Fruit fly (Drosophila melanogaster) whole organism, embryonic: Measurements from ENCODE around the gene CG8526.
A peak's percentile ranks its signal among the peaks of the same experiment; 100 is the strongest.

Source experiments
- CG11093 ChIP-seq: fragments of 200-800 bp; sonication (Bioruptor generic); IDR thresholded peaks from 3 replicates; pipeline ENCODE4 v1.3.6; 2022; ENCODE audit warnings: missing biosample characterization, missing genetic modification characterization
- CG11456 ChIP-seq: fragments of 200-800 bp; sonication (Bioruptor generic); IDR thresholded peaks from 3 replicates; pipeline ENCODE4 v1.3.6; 2022; ENCODE audit warnings: missing biosample characterization, missing genetic modification characterization
- CG12299 ChIP-seq: fragments of 200-800 bp; sonication (Bioruptor generic); optimal IDR thresholded peaks from 2 replicates; lab custom pipeline; 2018; ENCODE audit warnings: missing biosample characterization, mild to moderate bottlenecking, missing genetic modification characterization
- CG13287 ChIP-seq: fragments of 200-800 bp; sonication (Bioruptor generic); IDR thresholded peaks from 2 replicates; pipeline ENCODE4 v1.3.6; 2022; ENCODE audit warnings: missing biosample characterization, missing genetic modification characterization; ENCODE audit not compliant: partially characterized antibody
- CG13424 ChIP-seq: fragments of 200-800 bp; sonication (Bioruptor generic); optimal IDR thresholded peaks from 2 replicates; lab custom pipeline; 2019; ENCODE audit warnings: missing biosample characterization, mild to moderate bottlenecking, missing genetic modification characterization, moderate library complexity
- CG14710 ChIP-seq: fragments of 200-800 bp; sonication (Bioruptor generic); optimal IDR thresholded peaks from 3 replicates; lab custom pipeline; 2019; ENCODE audit warnings: missing biosample characterization, mild to moderate bottlenecking, missing genetic modification characterization, moderate library complexity
- CG15696 ChIP-seq: fragments of 200-800 bp; sonication (Bioruptor generic); optimal IDR thresholded peaks from 2 replicates; lab custom pipeline; 2019; ENCODE audit warnings: missing biosample characterization, mild to moderate bottlenecking, missing genetic modification characterization, moderate library complexity
- CG17568 ChIP-seq: fragments of 200-800 bp; sonication (Bioruptor generic); optimal IDR thresholded peaks from 2 replicates; lab custom pipeline; 2018; ENCODE audit warnings: missing biosample characterization, mild to moderate bottlenecking, missing genetic modification characterization, moderate library complexity
- CG2120 ChIP-seq: fragments of 200-800 bp; sonication (Bioruptor generic); optimal IDR thresholded peaks from 3 replicates; lab custom pipeline; 2016; ENCODE audit warnings: missing biosample characterization, missing genetic modification characterization
- CG2712 ChIP-seq: fragments of 200-800 bp; optimal IDR thresholded peaks from 3 replicates; lab custom pipeline; 2019; ENCODE audit warnings: missing biosample characterization, mild to moderate bottlenecking, missing genetic modification characterization, moderate library complexity
- CG31441 ChIP-seq: fragments of 200-800 bp; sonication (Bioruptor generic); IDR thresholded peaks from 2 replicates; pipeline ENCODE4 v1.3.6; 2022; ENCODE audit warnings: missing biosample characterization, missing genetic modification characterization
- CG4360 ChIP-seq: fragments of 200-800 bp; sonication (Bioruptor generic); IDR thresholded peaks from 2 replicates; pipeline ENCODE4 v1.3.6; 2022; ENCODE audit warnings: missing biosample characterization, missing genetic modification characterization
- CG6689 ChIP-seq: fragments of 200-800 bp; sonication (Bioruptor generic); IDR thresholded peaks from 2 replicates; pipeline ENCODE4 v1.3.6; 2022; ENCODE audit warnings: missing biosample characterization, missing genetic modification characterization
- CG7556 ChIP-seq: fragments of 200-800 bp; sonication (Bioruptor generic); optimal IDR thresholded peaks from 2 replicates; lab custom pipeline; 2017; ENCODE audit warnings: missing biosample characterization, mild to moderate bottlenecking, missing genetic modification characterization
- CG7839 ChIP-seq: fragments of 200-800 bp; sonication (Bioruptor generic); optimal IDR thresholded peaks from 3 replicates; lab custom pipeline; 2018; ENCODE audit warnings: missing biosample characterization, mild to moderate bottlenecking, missing genetic modification characterization, moderate library complexity
- CG8924 ChIP-seq: fragments of 200-800 bp; optimal IDR thresholded peaks from 3 replicates; lab custom pipeline; 2019; ENCODE audit warnings: missing biosample characterization, mild to moderate bottlenecking, missing genetic modification characterization, moderate library complexity
- CG9797 ChIP-seq: fragments of 200-800 bp; sonication (Bioruptor generic); optimal IDR thresholded peaks from 3 replicates; lab custom pipeline; 2018; ENCODE audit warnings: missing biosample characterization, mild to moderate bottlenecking, missing genetic modification characterization
- CG9876 ChIP-seq: fragments of 200-800 bp; sonication (Bioruptor generic); optimal IDR thresholded peaks from 2 replicates; lab custom pipeline; 2016; ENCODE audit warnings: missing biosample characterization, missing genetic modification characterization
- CTCF ChIP-seq: fragments of 200-800 bp; sonication (Bioruptor generic); optimal IDR thresholded peaks from 2 replicates; lab custom pipeline; 2017; ENCODE audit warnings: missing biosample characterization, mild to moderate bottlenecking, missing genetic modification characterization, moderate library complexity
- D19A ChIP-seq: fragments of 200-800 bp; optimal IDR thresholded peaks from 3 replicates; lab custom pipeline; 2019; ENCODE audit warnings: missing biosample characterization, mild to moderate bottlenecking, missing genetic modification characterization, moderate library complexity
- Dref ChIP-seq: fragments of 200-800 bp; sonication (Bioruptor generic); IDR thresholded peaks from 2 replicates; pipeline ENCODE4 v1.3.6; 2022; ENCODE audit warnings: missing biosample characterization, missing genetic modification characterization
- E2f2 ChIP-seq: fragments of 200-800 bp; sonication (Bioruptor generic); IDR thresholded peaks from 2 replicates; pipeline ENCODE4 v1.3.6; 2022; ENCODE audit warnings: missing biosample characterization, missing genetic modification characterization
- ERR ChIP-seq: fragments of 200-800 bp; sonication (Bioruptor generic); optimal IDR thresholded peaks from 2 replicates; lab custom pipeline; 2016; ENCODE audit warnings: missing biosample characterization, missing genetic modification characterization
- NFAT ChIP-seq: fragments of 200-800 bp; sonication (Bioruptor generic); IDR thresholded peaks from 2 replicates; pipeline ENCODE4 v1.3.6; 2022; ENCODE audit warnings: missing biosample characterization, missing genetic modification characterization
- Optix ChIP-seq: fragments of 200-800 bp; sonication (Bioruptor generic); IDR thresholded peaks from 3 replicates; pipeline ENCODE4 v1.3.6; 2022; ENCODE audit warnings: missing biosample characterization, missing genetic modification characterization
- Tbp ChIP-seq: fragments of >200 bp; optimal IDR thresholded peaks from 2 replicates; lab custom pipeline; 2018; ENCODE audit warnings: missing biosample characterization, missing genetic modification characterization
- Usf ChIP-seq: fragments of 200-800 bp; sonication (Bioruptor generic); optimal IDR thresholded peaks from 2 replicates; lab custom pipeline; 2017; ENCODE audit warnings: missing genotype, missing biosample characterization, missing genetic modification characterization
- Vsx1 ChIP-seq: fragments of 200-800 bp; sonication (Bioruptor generic); optimal IDR thresholded peaks from 2 replicates; lab custom pipeline; 2017; ENCODE audit warnings: missing biosample characterization, mild to moderate bottlenecking, missing genetic modification characterization, missing genetic modification reagents
- Xbp1 ChIP-seq: fragments of 200-800 bp; sonication (Bioruptor generic); optimal IDR thresholded peaks from 3 replicates; lab custom pipeline; 2016; ENCODE audit warnings: missing biosample characterization, mild to moderate bottlenecking, missing genetic modification characterization
- ato ChIP-seq: fragments of 200-800 bp; sonication (Bioruptor generic); IDR thresholded peaks from 2 replicates; pipeline ENCODE4 v1.3.6; 2022; ENCODE audit warnings: missing biosample characterization, missing genetic modification characterization; ENCODE audit not compliant: partially characterized antibody
- bbx ChIP-seq: fragments of 200-800 bp; sonication (Bioruptor generic); IDR thresholded peaks from 2 replicates; pipeline ENCODE4 v1.3.6; 2022; ENCODE audit warnings: missing biosample characterization, missing genetic modification characterization; ENCODE audit not compliant: partially characterized antibody
- bigmax ChIP-seq: fragments of 200-800 bp; sonication (Bioruptor generic); optimal IDR thresholded peaks from 2 replicates; lab custom pipeline; 2018; ENCODE audit warnings: missing biosample characterization, mild to moderate bottlenecking, missing genetic modification characterization
- cad ChIP-seq: fragments of >200 bp; optimal IDR thresholded peaks from 2 replicates; lab custom pipeline; 2017; ENCODE audit warnings: missing biosample characterization, missing genetic modification characterization
- chif ChIP-seq, 2 experiments: fragments of 200-800 bp; sonication (Bioruptor generic); optimal IDR thresholded peaks; 3 replicates each; lab custom pipeline; 2016; ENCODE audit warnings: missing biosample characterization in 2 of 2, missing genetic modification characterization in 2 of 2
- dmrt11E ChIP-seq: fragments of 200-800 bp; sonication (Bioruptor generic); optimal IDR thresholded peaks from 3 replicates; lab custom pipeline; 2018; ENCODE audit warnings: missing biosample characterization, mild to moderate bottlenecking, missing genetic modification characterization, moderate library complexity
- ewg ChIP-seq: fragments of 200-800 bp; sonication (Bioruptor generic); optimal IDR thresholded peaks from 3 replicates; lab custom pipeline; 2017; ENCODE audit warnings: mild to moderate bottlenecking, missing biosample characterization, missing genetic modification reagents, missing genetic modification characterization
- fd64A ChIP-seq: fragments of 200-800 bp; sonication (Bioruptor generic); optimal IDR thresholded peaks from 3 replicates; lab custom pipeline; 2018; ENCODE audit warnings: missing biosample characterization, mild to moderate bottlenecking, missing genetic modification characterization
- grn ChIP-seq: fragments of 200-800 bp; sonication (Bioruptor generic); optimal IDR thresholded peaks from 3 replicates; lab custom pipeline; 2017; ENCODE audit warnings: missing biosample characterization, missing genetic modification characterization
- hkb ChIP-seq, 2 experiments: fragments of 200-800 bp in 1 of 2; fragments of >200 bp in 1 of 2; sonication (Bioruptor generic) in 1 of 2; IDR thresholded peaks in 1 of 2; optimal IDR thresholded peaks in 1 of 2; 2 replicates each; pipeline versions ENCODE4 v1.3.6 to Lab custom; 2017 to 2022; ENCODE audit warnings: missing biosample characterization in 1 of 2, missing genetic modification characterization in 1 of 2
- inv ChIP-seq: fragments of 200-800 bp; sonication (Bioruptor generic); IDR thresholded peaks from 2 replicates; pipeline ENCODE4 v1.3.6; 2022; ENCODE audit warnings: missing biosample characterization, missing genetic modification characterization; ENCODE audit not compliant: partially characterized antibody
- lab ChIP-seq: fragments of 200-800 bp; sonication (Bioruptor generic); optimal IDR thresholded peaks from 3 replicates; lab custom pipeline; 2017; ENCODE audit warnings: missing biosample characterization, missing genetic modification characterization, mild to moderate bottlenecking, moderate library complexity, missing genetic modification reagents
- nmo ChIP-seq: fragments of 200-800 bp; sonication (Bioruptor generic); optimal IDR thresholded peaks from 2 replicates; lab custom pipeline; 2018; ENCODE audit warnings: missing biosample characterization, mild to moderate bottlenecking, missing genetic modification characterization, moderate library complexity
- phol ChIP-seq: fragments of 200-800 bp; sonication (Bioruptor generic); optimal IDR thresholded peaks from 3 replicates; lab custom pipeline; 2018; ENCODE audit warnings: missing biosample characterization, mild to moderate bottlenecking, missing genetic modification characterization, moderate library complexity
- rib ChIP-seq: fragments of 200-800 bp; sonication (Bioruptor generic); IDR thresholded peaks from 2 replicates; pipeline ENCODE4 v1.3.6; 2022; ENCODE audit warnings: missing biosample characterization, missing genetic modification characterization
- sd ChIP-seq: fragments of 200-800 bp; sonication (Bioruptor generic); optimal IDR thresholded peaks from 3 replicates; lab custom pipeline; 2018; ENCODE audit warnings: missing biosample characterization, mild to moderate bottlenecking, missing genetic modification characterization, moderate library complexity
- trem ChIP-seq: fragments of 200-800 bp; optimal IDR thresholded peaks from 3 replicates; lab custom pipeline; 2019; ENCODE audit warnings: missing biosample characterization, mild to moderate bottlenecking, missing genetic modification characterization, moderate library complexity
- unpg ChIP-seq: fragments of 200-800 bp; sonication (Bioruptor generic); optimal IDR thresholded peaks from 3 replicates; lab custom pipeline; 2018; ENCODE audit warnings: missing biosample characterization, mild to moderate bottlenecking, missing genetic modification characterization, moderate library complexity
- usp ChIP-seq: fragments of >200 bp; optimal IDR thresholded peaks from 2 replicates; lab custom pipeline; 2017; ENCODE audit warnings: missing biosample characterization, missing genetic modification characterization

Gene CG8526

DNA sequence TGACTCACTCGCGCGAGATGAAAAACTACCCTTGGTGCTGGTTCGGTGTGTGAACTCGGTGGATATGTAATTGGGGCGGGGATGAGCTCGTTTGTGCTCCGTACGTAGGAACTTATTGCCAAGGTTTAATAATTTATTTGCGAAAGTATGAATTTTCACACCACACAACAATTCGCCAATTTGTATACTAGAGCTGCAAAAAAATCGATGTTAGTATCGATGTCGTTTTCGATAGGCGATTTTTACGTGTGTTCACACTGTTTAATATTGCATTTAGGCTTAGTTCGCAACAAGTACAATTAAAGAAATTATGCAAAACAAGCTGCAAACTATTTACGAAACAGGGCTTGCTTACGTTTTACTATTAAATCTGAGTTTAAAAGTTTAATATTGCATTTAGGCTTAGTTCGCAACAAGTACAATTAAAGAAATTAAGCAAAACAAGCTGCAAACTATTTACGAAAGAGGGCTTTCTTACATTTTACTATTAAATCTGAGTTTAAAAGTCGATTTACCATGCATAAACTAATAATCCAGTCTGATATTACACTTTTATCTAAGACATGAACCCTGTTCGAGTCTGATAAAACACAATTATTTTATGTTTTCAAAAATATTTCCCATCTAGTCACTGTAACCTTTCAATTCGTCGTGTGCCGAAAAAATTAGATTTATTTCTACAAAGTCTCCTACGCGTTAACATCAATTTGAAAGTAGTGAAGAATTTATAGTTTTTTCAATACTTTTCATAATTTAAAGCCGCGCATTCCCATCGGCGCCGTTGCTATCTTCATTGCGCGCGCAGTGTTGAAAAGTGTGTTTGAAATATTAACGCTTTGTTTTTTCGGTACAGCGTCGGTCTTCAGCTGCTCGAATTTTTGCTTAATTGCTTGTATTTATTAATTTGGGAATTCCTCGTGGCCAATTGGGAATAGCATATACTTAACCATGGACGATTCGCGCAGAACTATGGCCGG lies 37.8 kb upstream of the CG8526 start, which contains the start of the genes Snap24 and CG8478 (continued):
- TF ChIP-seq fd64A: no peak
- no peak for TF ChIP-seq CG4360
- no peak for TF ChIP-seq CG2120 (GFP tag; lab: Kevin White, UChicago)
- TF ChIP-seq bbx (GFP tag; lab: Robert Waterston, UW): peak; percentile 82
- TF ChIP-seq lab (GFP tag; lab: Kevin White, UChicago): no peak
- peak; percentile 87 for TF ChIP-seq Dref (GFP tag; lab: Robert Waterston, UW)
- no peak for TF ChIP-seq CG6689 (GFP tag; lab: Robert Waterston, UW)
- TF ChIP-seq cad (GFP tag; lab: Kevin White, UChicago): no peak
- TF ChIP-seq inv (GFP tag; lab: Robert Waterston, UW): peak; percentile 72
- no peak for TF ChIP-seq CG31441
- peak; percentile 27 for TF ChIP-seq trem (tag; lab: Kevin White, UChicago)
- no peak for TF ChIP-seq CG11456 (GFP tag; lab: Robert Waterston, UW)
- TF ChIP-seq CG11093: no peak
- no peak for TF ChIP-seq chif (GFP tag; optimal IDR thresholded peaks at IDR 0.05; lab: Kevin White, UChicago)
- peak; percentile 37 for TF ChIP-seq nmo (GFP tag; lab: Kevin White, UChicago)
- no peak for TF ChIP-seq CTCF (GFP tag; lab: Kevin White, UChicago)
- TF ChIP-seq CG8924: peak; percentile 14
- no peak for TF ChIP-seq NFAT (GFP tag; lab: Robert Waterston, UW)
- no peak for TF ChIP-seq bigmax (GFP tag; lab: Kevin White, UChicago)
- peak; percentile 47 for TF ChIP-seq ewg (GFP tag; lab: Kevin White, UChicago)
- TF ChIP-seq hkb (optimal IDR thresholded peaks at IDR 0.05; lab: Kevin White, UChicago): no peak
- TF ChIP-seq hkb (GFP tag; IDR thresholded peaks at IDR 0.05; lab: Robert Waterston, UW): no peak
- peak; percentile 9 for TF ChIP-seq D19A (tag; lab: Kevin White, UChicago)
- no peak for TF ChIP-seq ERR
- no peak for TF ChIP-seq CG7556 (GFP tag; lab: Kevin White, UChicago)
- no peak for TF ChIP-seq Usf
- TF ChIP-seq Tbp (GFP tag; lab: Kevin White, UChicago): no peak
- TF ChIP-seq CG12299 (tag; lab: Kevin White, UChicago): no peak
- peak; percentile 85 for TF ChIP-seq E2f2 (GFP tag; lab: Robert Waterston, UW)
- peak; percentile 82 for TF ChIP-seq CG13287 (GFP tag; lab: Robert Waterston, UW)
- TF ChIP-seq Vsx1: no peak
- TF ChIP-seq CG15696: no peak
- TF ChIP-seq CG2712: peak; percentile 6
- TF ChIP-seq grn (GFP tag; lab: Kevin White, UChicago): no peak
- TF ChIP-seq usp (GFP tag; lab: Kevin White, UChicago): no peak
- TF ChIP-seq ato: peak; percentile 80
- TF ChIP-seq rib (GFP tag; lab: Robert Waterston, UW): peak; percentile 84
- no peak for TF ChIP-seq Optix
- TF ChIP-seq CG9876 (GFP tag; lab: Kevin White, UChicago): no peak
- no peak for TF ChIP-seq CG7839 (tag; lab: Kevin White, UChicago)
- peak; percentile 13 for TF ChIP-seq Xbp1 (GFP tag; lab: Kevin White, UChicago)
- no peak for TF ChIP-seq CG13424 (tag; lab: Kevin White, UChicago)
- TF ChIP-seq sd: no peak
- no peak for TF ChIP-seq CG17568 (GFP tag; lab: Kevin White, UChicago)
- peak; percentile 2 for TF ChIP-seq CG9797 (GFP tag; lab: Kevin White, UChicago)
- no peak for TF ChIP-seq dmrt11E (tag; lab: Kevin White, UChicago)
- TF ChIP-seq CG14710 (tag; lab: Kevin White, UChicago): peak; percentile 78
- TF ChIP-seq phol (tag; lab: Kevin White, UChicago): peak; percentile 22
- TF ChIP-seq unpg: no peak
